Fruit fly (Drosophila melanogaster): ENCODE measurements around the gene wrd.

wrd gene

dm6 chr3R:18166261-18166720 is 1.3 kb upstream of the wrd start:
- TF ChIP-seq CG17801 (GFP tag; optimal IDR thresholded peaks at IDR 0.05; ENCODE audit: partially characterized antibody) = no peak

- TF ChIP-seq CG17801 (GFP tag; optimal IDR thresholded peaks at IDR 0.05; ENCODE audit: partially characterized antibody) = no peak
Observed at dm6 chr3R:18167173-18167415, 463 bp upstream of the wrd start, which contains the start of the genes CG7215 and Prx5. Gene CG7215 (minus strand): TSS chr3R:18167273. Gene Prx5 (minus strand): TSS chr3R:18167273.

- peak; percentile 23 for TF ChIP-seq CG17801 (GFP tag; optimal IDR thresholded peaks at IDR 0.05; ENCODE audit: partially characterized antibody)
Observed at dm6 chr3R:18168398-18168797, 841 bp downstream of the wrd start.

- no peak for TF ChIP-seq CG17801 (GFP tag; optimal IDR thresholded peaks at IDR 0.05; ENCODE audit: partially characterized antibody)
Observed at dm6 chr3R:18168929-18169350, 1.4 kb downstream of the wrd start.

dm6 chr3R:18169982-18170531 is 2.5 kb downstream of the wrd start:
- no peak for TF ChIP-seq CG17801 (GFP tag; optimal IDR thresholded peaks at IDR 0.05; ENCODE audit: partially characterized antibody)

dm6 chr3R:18171983-18172967 is 4.7 kb downstream of the wrd start:
- peak; percentile 75 for TF ChIP-seq CG17801 (GFP tag; optimal IDR thresholded peaks at IDR 0.05; ENCODE audit: partially characterized antibody)

- peak; percentile 2 for TF ChIP-seq CG17801 (GFP tag; optimal IDR thresholded peaks at IDR 0.05; ENCODE audit: partially characterized antibody)
Observed at dm6 chr3R:18183244-18183643, 15.7 kb downstream of the wrd start, which contains the start of gene cdm. Gene cdm (minus strand): TSS chr3R:18183479.

- TF ChIP-seq CG17801 (GFP tag; optimal IDR thresholded peaks at IDR 0.05; ENCODE audit: partially characterized antibody) = peak; percentile 86
Observed at dm6 chr3R:18185385-18185784, 17.8 kb downstream of the wrd start, which contains the start of the genes Arp5 and CG7208. Gene Arp5 (plus strand): TSS chr3R:18185498. Gene CG7208 (minus strand): TSS chr3R:18185715.

dm6 chr3R:18188702-18189125 is 21.2 kb downstream of the wrd start, which contains the start of the genes CG12321 and MED17:
Gene CG12321 (minus strand): TSS chr3R:18188707.
Gene MED17 (plus strand): TSS chr3R:18189072.
- TF ChIP-seq CG17801 (GFP tag; optimal IDR thresholded peaks at IDR 0.05; ENCODE audit: partially characterized antibody) = peak; percentile 85

dm6 chr3R:18191867-18192266 is 24.3 kb downstream of the wrd start, which contains the start of gene CG14313:
Gene CG14313 (minus strand): TSS chr3R:18191967.
- no peak for TF ChIP-seq CG17801 (GFP tag; optimal IDR thresholded peaks at IDR 0.05; ENCODE audit: partially characterized antibody)

- no peak for TF ChIP-seq CG17801 (GFP tag; optimal IDR thresholded peaks at IDR 0.05; ENCODE audit: partially characterized antibody)
Observed at dm6 chr3R:18195295-18195694, 27.7 kb downstream of the wrd start.

- no peak for TF ChIP-seq CG17801 (GFP tag; optimal IDR thresholded peaks at IDR 0.05; ENCODE audit: partially characterized antibody)
Observed at dm6 chr3R:18196622-18196990, 29.0 kb downstream of the wrd start.

dm6 chr3R:18196991-18197801 is 29.6 kb downstream of the wrd start:
- peak; percentile 93 for TF ChIP-seq CG17801 (GFP tag; optimal IDR thresholded peaks at IDR 0.05; ENCODE audit: partially characterized antibody)

dm6 chr3R:18197802-18198148 is 30.2 kb downstream of the wrd start:
- no peak for TF ChIP-seq CG17801 (GFP tag; optimal IDR thresholded peaks at IDR 0.05; ENCODE audit: partially characterized antibody)

dm6 chr3R:18198518-18199118 is 31.1 kb downstream of the wrd start:
- peak; percentile 61 for TF ChIP-seq CG17801 (GFP tag; optimal IDR thresholded peaks at IDR 0.05; ENCODE audit: partially characterized antibody)

All from ovary, adult (tissue).